Fruit fly (Drosophila melanogaster) Kc167 (cell line): ENCODE data around the gene Hacd1.

ENCODE experiments used
- Myc ChIP-seq: fragments of >200 bp; optimal IDR thresholded peaks from 2 replicates; lab custom pipeline; 2017; ENCODE audit warnings: missing external identifiers
- Sin3A ChIP-seq: fragments of >200 bp; optimal IDR thresholded peaks from 2 replicates; lab custom pipeline; 2018; ENCODE audit warnings: missing external identifiers
- h ChIP-seq: fragments of >200 bp; optimal IDR thresholded peaks from 3 replicates; lab custom pipeline; 2018; ENCODE audit warnings: missing external identifiers
- psq ChIP-seq: fragments of >200 bp; optimal IDR thresholded peaks from 2 replicates; lab custom pipeline; 2017; ENCODE audit warnings: missing external identifiers
- ttk ChIP-seq: sonication (Bioruptor generic); optimal IDR thresholded peaks from 2 replicates; lab custom pipeline; 2017; ENCODE audit warnings: missing external identifiers

- TF ChIP-seq psq (no peak), h (lab: Kevin White, UChicago) (no peak), ttk (lab: Kevin White, UChicago) (no peak), Myc (no peak), Sin3A (no peak)
These were observed 22.0 kb upstream of the Hacd1 start for dm6 chr2L:12024104-12024503.
